Worm (Caenorhabditis elegans) whole organism, young adult: ENCODE measurements around the gene ZK563.7.

Experiments
- B0035.1 ChIP-seq: sonication (generic microtip); optimal IDR thresholded peaks from 2 replicates; lab custom pipeline; 2016; ENCODE audit warnings: missing genetic modification characterization, mild to moderate bottlenecking, missing compliant biosample characterization, missing genotype, missing genetic modification reagents
- C17E4.6 ChIP-seq: fragments of 200-800 bp; sonication (Bioruptor generic); IDR thresholded peaks from 2 replicates; pipeline ENCODE4 v1.3.6; 2022; ENCODE audit warnings: missing genetic modification reagents, missing genetic modification characterization, missing compliant biosample characterization
- D2030.7 ChIP-seq: fragments of 200-800 bp; sonication (Bioruptor generic); IDR thresholded peaks from 2 replicates; pipeline ENCODE4 v1.3.6; 2022; ENCODE audit warnings: missing genetic modification reagents, missing genetic modification characterization, missing compliant biosample characterization
- F10E7.11 ChIP-seq: sonication (generic microtip); optimal IDR thresholded peaks from 2 replicates; lab custom pipeline; 2017; ENCODE audit warnings: mild to moderate bottlenecking, missing genetic modification characterization, moderate library complexity, missing compliant biosample characterization
- F37B4.10 ChIP-seq: fragments of 200-800 bp; sonication (Bioruptor generic); IDR thresholded peaks from 2 replicates; pipeline ENCODE4 v1.3.6; 2022; ENCODE audit warnings: missing genetic modification characterization, missing compliant biosample characterization
- F39B2.1 ChIP-seq: fragments of 200-800 bp; sonication (Bioruptor generic); IDR thresholded peaks from 2 replicates; pipeline ENCODE4 v1.3.6; 2022; ENCODE audit warnings: missing genetic modification reagents, missing genetic modification characterization, missing compliant biosample characterization
- F55B11.4 ChIP-seq: sonication (generic microtip); optimal IDR thresholded peaks from 2 replicates; lab custom pipeline; 2016; ENCODE audit warnings: missing compliant biosample characterization, missing genetic modification characterization, borderline replicate concordance; ENCODE audit not compliant: insufficient read depth
- F57C9.4 ChIP-seq: sonication (generic microtip); optimal IDR thresholded peaks from 2 replicates; lab custom pipeline; 2017; ENCODE audit warnings: mild to moderate bottlenecking, missing genetic modification characterization, missing compliant biosample characterization
- Y53G8AR.9 ChIP-seq: fragments of 200-800 bp; sonication (Bioruptor generic); conservative IDR thresholded peaks from 2 replicates; pipeline ENCODE4 v1.3.6; 2022; ENCODE audit warnings: missing genetic modification reagents, missing genetic modification characterization, missing compliant biosample characterization
- Y56A3A.18 ChIP-seq: fragments of 200-800 bp; sonication (Bioruptor generic); IDR thresholded peaks from 2 replicates; pipeline ENCODE4 v1.3.6; 2022; ENCODE audit warnings: missing genetic modification reagents, missing genetic modification characterization, missing compliant biosample characterization
- Y67H2A.10 ChIP-seq: fragments of 200-800 bp; sonication (Bioruptor generic); conservative IDR thresholded peaks from 2 replicates; pipeline ENCODE4 v1.3.6; 2022; ENCODE audit warnings: missing genetic modification reagents, missing genetic modification characterization, missing compliant biosample characterization
- akir-1 ChIP-seq: fragments of 200-800 bp; sonication (Bioruptor generic); optimal IDR thresholded peaks from 2 replicates; lab custom pipeline; 2018; ENCODE audit warnings: mild to moderate bottlenecking, missing genetic modification characterization, moderate library complexity, missing compliant biosample characterization
- athp-1 ChIP-seq: sonication (generic microtip); optimal IDR thresholded peaks from 2 replicates; lab custom pipeline; 2017; ENCODE audit warnings: mild to moderate bottlenecking, missing genetic modification characterization, missing compliant biosample characterization
- attf-5 ChIP-seq: fragments of 200-800 bp; sonication (Bioruptor generic); optimal IDR thresholded peaks from 2 replicates; lab custom pipeline; 2018; ENCODE audit warnings: mild to moderate bottlenecking, missing genetic modification characterization, missing compliant biosample characterization
- attf-6 ChIP-seq: fragments of 200-800 bp; sonication (Bioruptor generic); IDR thresholded peaks from 2 replicates; pipeline ENCODE4 v1.3.6; 2022; ENCODE audit warnings: missing genetic modification reagents, missing genetic modification characterization, missing compliant biosample characterization
- bed-1 ChIP-seq: fragments of 200-800 bp; sonication (Bioruptor generic); IDR thresholded peaks from 2 replicates; pipeline ENCODE4 v1.3.6; 2022; ENCODE audit warnings: missing genetic modification reagents, missing genetic modification characterization, missing compliant biosample characterization
- cebp-1 ChIP-seq, 2 experiments: fragments of 200-800 bp in 1 of 2; sonication (Bioruptor generic) in 1 of 2; sonication (generic microtip) in 1 of 2; IDR thresholded peaks in 1 of 2; optimal IDR thresholded peaks in 1 of 2; 2 replicates each; pipeline versions ENCODE4 v1.3.6 to Lab custom; 2017 to 2022; ENCODE audit warnings: missing compliant biosample characterization in 2 of 2, missing genetic modification characterization in 2 of 2, mild to moderate bottlenecking in 1 of 2, missing genetic modification reagents in 1 of 2, moderate library complexity in 1 of 2
- ceh-100 ChIP-seq: fragments of 200-800 bp; sonication (Bioruptor generic); IDR thresholded peaks from 2 replicates; pipeline ENCODE4 v1.3.6; 2022; ENCODE audit warnings: missing genetic modification reagents, missing genetic modification characterization, missing compliant biosample characterization
- ceh-27 ChIP-seq: fragments of 200-800 bp; sonication (Bioruptor generic); optimal IDR thresholded peaks from 2 replicates; lab custom pipeline; 2018; ENCODE audit warnings: mild to moderate bottlenecking, missing genetic modification characterization, moderate library complexity, missing compliant biosample characterization
- ceh-58 ChIP-seq: fragments of 200-800 bp; sonication (Bioruptor generic); IDR thresholded peaks from 2 replicates; pipeline ENCODE4 v1.3.6; 2022; ENCODE audit warnings: missing genetic modification characterization, missing compliant biosample characterization
- ceh-91 ChIP-seq: fragments of 200-800 bp; sonication (Bioruptor generic); IDR thresholded peaks from 2 replicates; pipeline ENCODE4 v1.3.6; 2022; ENCODE audit warnings: missing genetic modification reagents, missing genetic modification characterization, missing compliant biosample characterization
- die-1 ChIP-seq: sonication (generic microtip); optimal IDR thresholded peaks from 2 replicates; lab custom pipeline; 2016; ENCODE audit warnings: missing genotype, mild to moderate bottlenecking, missing genetic modification characterization, missing compliant biosample characterization
- dpl-1 ChIP-seq: fragments of 150-350 bp; optimal IDR thresholded peaks from 2 replicates; lab custom pipeline; 2014; ENCODE audit warnings: missing biosample characterization, missing genetic modification reagents, missing genetic modification characterization
- egl-18 ChIP-seq: fragments of 200-800 bp; sonication (Bioruptor generic); IDR thresholded peaks from 2 replicates; pipeline ENCODE4 v1.3.6; 2022; ENCODE audit warnings: missing genetic modification reagents, missing genetic modification characterization, missing compliant biosample characterization
- him-1 ChIP-seq: sonication (generic microtip); optimal IDR thresholded peaks from 2 replicates; lab custom pipeline; 2016; ENCODE audit warnings: missing genotype, missing genetic modification reagents, missing genetic modification characterization, missing compliant biosample characterization
- hmg-1.2 ChIP-seq: fragments of 200-800 bp; sonication (Bioruptor generic); IDR thresholded peaks from 2 replicates; pipeline ENCODE4 v1.3.6; 2022; ENCODE audit warnings: missing genetic modification reagents, missing genetic modification characterization, missing compliant biosample characterization
- hsf-1 ChIP-seq: fragments of 200-800 bp; sonication (Bioruptor generic); IDR thresholded peaks from 2 replicates; pipeline ENCODE4 v1.3.6; 2022; ENCODE audit warnings: missing genetic modification reagents, missing genetic modification characterization, missing compliant biosample characterization
- lin-54 ChIP-seq: fragments of 200-800 bp; sonication (Bioruptor generic); optimal IDR thresholded peaks from 2 replicates; lab custom pipeline; 2018; ENCODE audit warnings: mild to moderate bottlenecking, missing genetic modification characterization, missing compliant biosample characterization
- lsl-1 ChIP-seq: fragments of 200-800 bp; sonication (Bioruptor generic); optimal IDR thresholded peaks from 2 replicates; lab custom pipeline; 2018; ENCODE audit warnings: mild to moderate bottlenecking, missing genetic modification characterization, moderate library complexity, missing compliant biosample characterization
- lsy-27 ChIP-seq: sonication (generic microtip); optimal IDR thresholded peaks from 2 replicates; lab custom pipeline; 2017; ENCODE audit warnings: missing genetic modification characterization, mild to moderate bottlenecking, missing compliant biosample characterization, antibody characterized with exemption, missing genotype, borderline replicate concordance; ENCODE audit not compliant: insufficient read depth
- madf-3 ChIP-seq: fragments of 200-800 bp; sonication (Bioruptor generic); IDR thresholded peaks from 2 replicates; pipeline ENCODE4 v1.3.6; 2022; ENCODE audit warnings: missing genetic modification reagents, missing genetic modification characterization, missing compliant biosample characterization
- madf-6 ChIP-seq: fragments of 200-800 bp; sonication (Bioruptor generic); IDR thresholded peaks from 2 replicates; pipeline ENCODE4 v1.3.6; 2022; ENCODE audit warnings: missing genetic modification reagents, missing genetic modification characterization, missing compliant biosample characterization
- mcd-1 ChIP-seq: fragments of 200-800 bp; sonication (Bioruptor generic); IDR thresholded peaks from 2 replicates; pipeline ENCODE4 v1.3.6; 2022; ENCODE audit warnings: missing genetic modification reagents, missing genetic modification characterization, missing compliant biosample characterization
- mxl-1 ChIP-seq: sonication (generic microtip); optimal IDR thresholded peaks from 2 replicates; lab custom pipeline; 2016; ENCODE audit warnings: missing genetic modification characterization, missing compliant biosample characterization
- nfya-2 ChIP-seq: fragments of 200-800 bp; sonication (Bioruptor generic); IDR thresholded peaks from 2 replicates; pipeline ENCODE4 v1.3.6; 2022; ENCODE audit warnings: missing genetic modification reagents, missing genetic modification characterization, missing compliant biosample characterization
- nhr-27 ChIP-seq: fragments of 200-800 bp; sonication (Bioruptor generic); optimal IDR thresholded peaks from 2 replicates; lab custom pipeline; 2018; ENCODE audit warnings: mild to moderate bottlenecking, missing genetic modification characterization, moderate library complexity, missing compliant biosample characterization
- nhr-80 ChIP-seq: sonication (generic microtip); optimal IDR thresholded peaks from 2 replicates; lab custom pipeline; 2016; ENCODE audit warnings: missing genetic modification characterization, missing compliant biosample characterization
- pbrm-1 ChIP-seq: fragments of 200-800 bp; sonication (Bioruptor generic); IDR thresholded peaks from 2 replicates; pipeline ENCODE4 v1.3.6; 2022; ENCODE audit warnings: missing genetic modification reagents, missing genetic modification characterization, missing compliant biosample characterization
- rcor-1 ChIP-seq: fragments of 200-800 bp; sonication (Bioruptor generic); IDR thresholded peaks from 2 replicates; pipeline ENCODE4 v1.3.6; 2022; ENCODE audit warnings: missing genetic modification reagents, missing genetic modification characterization, missing compliant biosample characterization
- rec-8 ChIP-seq, 2 experiments: sonication (generic microtip); optimal IDR thresholded peaks; 2 replicates each; lab custom pipeline; 2016; ENCODE audit warnings: mild to moderate bottlenecking in 2 of 2, missing genetic modification characterization in 2 of 2, missing genetic modification reagents in 2 of 2, missing genotype in 2 of 2, missing biosample characterization in 1 of 2, missing compliant biosample characterization in 1 of 2, moderate library complexity in 1 of 2
- repo-1 ChIP-seq: sonication (generic microtip); optimal IDR thresholded peaks from 2 replicates; lab custom pipeline; 2017; ENCODE audit warnings: mild to moderate bottlenecking, missing genetic modification characterization, missing compliant biosample characterization
- sptf-2 ChIP-seq: fragments of 200-800 bp; sonication (Bioruptor generic); optimal IDR thresholded peaks from 2 replicates; lab custom pipeline; 2018; ENCODE audit warnings: mild to moderate bottlenecking, missing genetic modification characterization, missing compliant biosample characterization
- tbx-9 ChIP-seq: sonication (generic microtip); optimal IDR thresholded peaks from 2 replicates; lab custom pipeline; 2016; ENCODE audit warnings: borderline replicate concordance, missing genetic modification characterization, inconsistent platforms, missing compliant biosample characterization
- tlf-1 ChIP-seq: fragments of 200-800 bp; sonication (Bioruptor generic); optimal IDR thresholded peaks from 2 replicates; lab custom pipeline; 2018; ENCODE audit warnings: mild to moderate bottlenecking, missing genetic modification characterization, missing compliant biosample characterization
- zfh-2 ChIP-seq: fragments of 200-800 bp; sonication (Bioruptor generic); conservative IDR thresholded peaks from 2 replicates; pipeline ENCODE4 v1.3.6; 2022; ENCODE audit warnings: missing genetic modification reagents, missing genetic modification characterization, missing compliant biosample characterization
- zim-3 ChIP-seq: sonication (generic microtip); optimal IDR thresholded peaks from 2 replicates; lab custom pipeline; 2017; ENCODE audit warnings: mild to moderate bottlenecking, missing genetic modification characterization, moderate library complexity, missing compliant biosample characterization
- ztf-22 ChIP-seq: fragments of 200-800 bp; sonication (Bioruptor generic); optimal IDR thresholded peaks from 2 replicates; lab custom pipeline; 2018; ENCODE audit warnings: mild to moderate bottlenecking, missing genetic modification characterization, moderate library complexity, missing compliant biosample characterization

Gene ZK563.7

ce11 chrX:3408717-3409303 is 28.5 kb downstream of the ZK563.7 start (continued):
- TF ChIP-seq lin-54 (peak; percentile 22), sptf-2 (no peak), attf-5 (GFP tag; lab: Kevin White, UChicago) (no peak), ceh-27 (GFP tag; lab: Kevin White, UChicago) (no peak), ceh-100 (GFP tag; lab: Robert Waterston, UW) (peak; percentile 25; the same call in 1 of the 2 replicates), F57C9.4 (tag; lab: Kevin White, UChicago) (no peak), tbx-9 (no peak), F37B4.10 (no peak), nhr-80 (tag; lab: Kevin White, UChicago) (peak; percentile 53), hmg-1.2 (GFP tag; lab: Robert Waterston, UW) (no peak), C17E4.6 (GFP tag; lab: Robert Waterston, UW) (no peak), lsy-27 (no peak), ztf-22 (no peak), lsl-1 (GFP tag; lab: Kevin White, UChicago) (no peak), Y53G8AR.9 (GFP tag; lab: Robert Waterston, UW) (peak; percentile 92; the same call in 1 of the 2 replicates), hsf-1 (0 out of 2 replicates have a peak, but pooled peaks have one; percentile 38), D2030.7 (GFP tag; lab: Robert Waterston, UW) (no peak), dpl-1 (no peak), tlf-1 (GFP tag; lab: Kevin White, UChicago) (peak; percentile 37), F10E7.11 (tag; lab: Kevin White, UChicago) (no peak), pbrm-1 (GFP tag; lab: Robert Waterston, UW) (peak; percentile 44), zfh-2 (GFP tag; lab: Robert Waterston, UW) (no peak), F55B11.4 (no peak), cebp-1 (GFP tag; IDR thresholded peaks at IDR 0.05; lab: Robert Waterston, UW) (no peak), cebp-1 (tag; optimal IDR thresholded peaks at IDR 0.05; lab: Kevin White, UChicago) (no peak), athp-1 (tag; lab: Kevin White, UChicago) (no peak), zim-3 (tag; lab: Kevin White, UChicago) (no peak), bed-1 (GFP tag; lab: Robert Waterston, UW) (no peak), him-1 (tag; lab: Kevin White, UChicago) (no peak), Y67H2A.10 (GFP tag; lab: Robert Waterston, UW) (no peak), akir-1 (GFP tag; lab: Kevin White, UChicago) (no peak), ceh-58 (no peak), madf-6 (GFP tag; lab: Robert Waterston, UW) (no peak; the same call in 1 of the 2 replicates), mxl-1 (tag; lab: Kevin White, UChicago) (no peak), nfya-2 (GFP tag; lab: Robert Waterston, UW) (no peak), rcor-1 (GFP tag; lab: Robert Waterston, UW) (no peak), mcd-1 (GFP tag; lab: Robert Waterston, UW) (no peak), B0035.1 (tag; lab: Kevin White, UChicago) (no peak), die-1 (no peak), ceh-91 (GFP tag; lab: Robert Waterston, UW) (no peak), nhr-27 (tag; lab: Kevin White, UChicago) (no peak), Y56A3A.18 (peak; percentile 81), F39B2.1 (GFP tag; lab: Robert Waterston, UW) (no peak), rec-8 (tag; optimal IDR thresholded peaks at IDR 0.05; lab: Kevin White, UChicago) (no peak), attf-6 (GFP tag; lab: Robert Waterston, UW) (no peak), repo-1 (tag; lab: Kevin White, UChicago) (peak; percentile 85), madf-3 (no peak; the same call in 1 of the 2 replicates), egl-18 (GFP tag; lab: Robert Waterston, UW) (no peak)
